Fruit fly (Drosophila melanogaster) whole organism, prepupa: ENCODE results near the gene spz.
A peak's percentile ranks its signal among the peaks of the same experiment; 100 is the strongest.

Source experiments
- CG10631 ChIP-seq: fragments of 200-800 bp; sonication (Bioruptor generic); optimal IDR thresholded peaks from 2 replicates; lab custom pipeline; 2016; ENCODE audit warnings: missing biosample characterization, missing genetic modification characterization
- CG10669 ChIP-seq: fragments of 200-800 bp; sonication (Bioruptor generic); optimal IDR thresholded peaks from 3 replicates; lab custom pipeline; 2018; ENCODE audit warnings: missing biosample characterization, mild to moderate bottlenecking, missing genetic modification characterization, moderate library complexity
- CG11762 ChIP-seq: fragments of 200-800 bp; sonication (Bioruptor generic); optimal IDR thresholded peaks from 3 replicates; lab custom pipeline; 2016; ENCODE audit warnings: missing biosample characterization, missing genetic modification characterization; ENCODE audit not compliant: insufficient read depth
- CG11902 ChIP-seq: fragments of 200-800 bp; sonication (Bioruptor generic); optimal IDR thresholded peaks from 3 replicates; lab custom pipeline; 2016; ENCODE audit warnings: missing biosample characterization, missing genetic modification characterization
- CG15336 ChIP-seq: fragments of 200-800 bp; sonication (Bioruptor generic); IDR thresholded peaks from 2 replicates; pipeline ENCODE4 v1.3.6; 2022; ENCODE audit warnings: missing biosample characterization, missing genetic modification characterization
- CG16779 ChIP-seq: fragments of 200-800 bp; sonication (Bioruptor generic); optimal IDR thresholded peaks from 3 replicates; lab custom pipeline; 2017; ENCODE audit warnings: missing biosample characterization, mild to moderate bottlenecking, missing genetic modification characterization
- CG3032 ChIP-seq: fragments of 200-800 bp; optimal IDR thresholded peaks from 2 replicates; lab custom pipeline; 2019; ENCODE audit warnings: missing biosample characterization, mild to moderate bottlenecking, missing genetic modification characterization, moderate library complexity
- CG31627 ChIP-seq: fragments of 200-800 bp; sonication (Bioruptor generic); optimal IDR thresholded peaks from 3 replicates; lab custom pipeline; 2016; ENCODE audit warnings: missing biosample characterization, missing genetic modification characterization
- CG34406 ChIP-seq: fragments of 200-800 bp; sonication (Bioruptor generic); optimal IDR thresholded peaks from 3 replicates; lab custom pipeline; 2016; ENCODE audit warnings: missing biosample characterization, missing genetic modification characterization
- CG3919 ChIP-seq: fragments of 200-800 bp; sonication (Bioruptor generic); optimal IDR thresholded peaks from 3 replicates; lab custom pipeline; 2016; ENCODE audit warnings: missing biosample characterization, missing genetic modification characterization
- CG6792 ChIP-seq: fragments of 200-800 bp; sonication (Bioruptor generic); optimal IDR thresholded peaks from 3 replicates; lab custom pipeline; 2016; ENCODE audit warnings: missing biosample characterization, missing genetic modification characterization
- CG6854 ChIP-seq: fragments of 200-800 bp; sonication (Bioruptor generic); optimal IDR thresholded peaks from 2 replicates; lab custom pipeline; 2017; ENCODE audit warnings: missing biosample characterization, mild to moderate bottlenecking, missing genetic modification characterization
- CG7368 ChIP-seq: fragments of 200-800 bp; sonication (Bioruptor generic); optimal IDR thresholded peaks from 3 replicates; lab custom pipeline; 2016; ENCODE audit warnings: missing biosample characterization, missing genetic modification characterization
- CG8319 ChIP-seq: fragments of 200-800 bp; sonication (Bioruptor generic); optimal IDR thresholded peaks from 3 replicates; lab custom pipeline; 2016; ENCODE audit warnings: missing biosample characterization, missing genetic modification characterization
- CG8632 ChIP-seq: fragments of 200-800 bp; sonication (Bioruptor generic); optimal IDR thresholded peaks from 3 replicates; lab custom pipeline; 2016; ENCODE audit warnings: missing biosample characterization, missing genetic modification characterization
- CG9139 ChIP-seq: fragments of 200-800 bp; sonication (Bioruptor generic); optimal IDR thresholded peaks from 3 replicates; lab custom pipeline; 2017; ENCODE audit warnings: missing biosample characterization, mild to moderate bottlenecking, missing genetic modification characterization
- Eip75B ChIP-seq: fragments of 200-800 bp; sonication (Bioruptor generic); optimal IDR thresholded peaks from 3 replicates; lab custom pipeline; 2016; ENCODE audit warnings: missing biosample characterization, missing genetic modification characterization
- Eip78C ChIP-seq: fragments of 200-800 bp; sonication (Bioruptor generic); peaks from one replicate; lab custom pipeline; 2016; ENCODE audit warnings: missing biosample characterization, missing genetic modification characterization
- Eip93F ChIP-seq: fragments of 200-800 bp; sonication (Bioruptor generic); optimal IDR thresholded peaks from 2 replicates; lab custom pipeline; 2016; ENCODE audit warnings: missing biosample characterization, mild to moderate bottlenecking, missing genetic modification characterization
- Ets21C ChIP-seq: fragments of 200-800 bp; sonication (Bioruptor generic); optimal IDR thresholded peaks from 3 replicates; lab custom pipeline; 2016; ENCODE audit warnings: missing biosample characterization, missing genetic modification characterization
- Gug ChIP-seq: fragments of 200-800 bp; sonication (Bioruptor generic); IDR thresholded peaks from 2 replicates; pipeline ENCODE4 v1.3.6; 2022; ENCODE audit warnings: missing biosample characterization, missing genetic modification characterization
- Hr39 ChIP-seq: fragments of 200-800 bp; sonication (Bioruptor generic); optimal IDR thresholded peaks from 2 replicates; lab custom pipeline; 2016; ENCODE audit warnings: missing biosample characterization, missing genetic modification characterization
- Lpt ChIP-seq: fragments of 200-800 bp; sonication (Bioruptor generic); optimal IDR thresholded peaks from 3 replicates; lab custom pipeline; 2016; ENCODE audit warnings: missing biosample characterization, missing genetic modification characterization
- Sox14 ChIP-seq: fragments of 200-800 bp; sonication (Bioruptor generic); optimal IDR thresholded peaks from 3 replicates; lab custom pipeline; 2016; ENCODE audit warnings: missing biosample characterization, missing genetic modification characterization
- Sox15 ChIP-seq: fragments of 200-800 bp; sonication (Bioruptor generic); optimal IDR thresholded peaks from 3 replicates; lab custom pipeline; 2016; ENCODE audit warnings: missing biosample characterization, missing genetic modification characterization
- achi ChIP-seq: fragments of 200-800 bp; sonication (Bioruptor generic); optimal IDR thresholded peaks from 3 replicates; lab custom pipeline; 2016; ENCODE audit warnings: missing biosample characterization, missing genetic modification characterization
- dac ChIP-seq: fragments of 200-800 bp; sonication (Bioruptor generic); optimal IDR thresholded peaks from 2 replicates; lab custom pipeline; 2017; ENCODE audit warnings: missing biosample characterization, mild to moderate bottlenecking, missing genetic modification characterization
- dsx ChIP-seq: fragments of 200-800 bp; optimal IDR thresholded peaks from 3 replicates; lab custom pipeline; 2019; ENCODE audit warnings: missing biosample characterization, mild to moderate bottlenecking, missing genetic modification characterization, moderate library complexity; ENCODE audit not compliant: poor library complexity, severe bottlenecking
- eg ChIP-seq: fragments of 200-800 bp; sonication (Bioruptor generic); IDR thresholded peaks from 3 replicates; pipeline ENCODE4 v1.3.6; 2022; ENCODE audit warnings: missing biosample characterization, missing genetic modification characterization
- esn ChIP-seq: fragments of 200-800 bp; sonication (Bioruptor generic); optimal IDR thresholded peaks from 2 replicates; lab custom pipeline; 2016; ENCODE audit warnings: missing biosample characterization, mild to moderate bottlenecking, missing genetic modification characterization, moderate library complexity
- fd59A ChIP-seq: fragments of 200-800 bp; sonication (Bioruptor generic); optimal IDR thresholded peaks from 2 replicates; lab custom pipeline; 2017; ENCODE audit warnings: missing biosample characterization, mild to moderate bottlenecking, missing genetic modification characterization, missing genetic modification reagents
- lz ChIP-seq: fragments of 200-800 bp; sonication (Bioruptor generic); optimal IDR thresholded peaks from 3 replicates; lab custom pipeline; 2016; ENCODE audit warnings: missing biosample characterization, missing genetic modification characterization
- spab ChIP-seq: fragments of 200-800 bp; sonication (Bioruptor generic); optimal IDR thresholded peaks from 2 replicates; lab custom pipeline; 2017; ENCODE audit warnings: missing biosample characterization, mild to moderate bottlenecking, missing genetic modification characterization, missing genetic modification reagents
- ss ChIP-seq, 2 experiments: fragments of 200-800 bp; sonication (Bioruptor generic); optimal IDR thresholded peaks; 2 replicates in 1 of 2; 3 replicates in 1 of 2; lab custom pipeline; 2017 to 2018; ENCODE audit warnings: mild to moderate bottlenecking in 2 of 2, missing biosample characterization in 2 of 2, missing genetic modification characterization in 2 of 2, moderate library complexity in 1 of 2
- vri ChIP-seq: fragments of 200-800 bp; sonication (Bioruptor generic); optimal IDR thresholded peaks from 3 replicates; lab custom pipeline; 2016; ENCODE audit warnings: missing biosample characterization, mild to moderate bottlenecking, missing genetic modification characterization

The spz gene

DNA sequence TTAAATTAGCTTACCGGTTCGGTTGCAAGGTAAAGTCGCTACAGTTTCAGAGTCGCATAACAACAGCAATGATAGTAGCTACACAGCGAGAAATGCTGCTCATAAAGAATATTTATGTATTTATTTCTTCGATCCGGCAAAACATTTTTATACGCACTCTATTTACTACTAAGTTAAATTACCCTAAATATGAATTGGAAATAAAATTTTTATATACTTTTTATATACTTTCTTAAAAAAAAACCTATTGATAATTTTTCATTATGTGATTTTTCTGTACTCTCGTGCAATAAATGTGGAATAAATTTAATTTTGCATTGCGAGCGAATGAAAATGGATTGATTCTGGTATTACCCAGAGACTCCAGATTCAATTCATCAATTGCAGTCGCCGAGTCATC lies 31.1 kb upstream of the spz start, which contains the start of gene Jhbp11:
TSS of gene Jhbp11 (plus strand) at position 301 of the 400 bp plus-strand sequence.
- TF ChIP-seq Eip78C (peak; percentile 49), CG8319 (GFP tag; lab: Kevin White, UChicago) (no peak), eg (0 out of 3 replicates have a peak, but pooled peaks have one; percentile 15), lz (GFP tag; lab: Kevin White, UChicago) (no peak)

DNA sequence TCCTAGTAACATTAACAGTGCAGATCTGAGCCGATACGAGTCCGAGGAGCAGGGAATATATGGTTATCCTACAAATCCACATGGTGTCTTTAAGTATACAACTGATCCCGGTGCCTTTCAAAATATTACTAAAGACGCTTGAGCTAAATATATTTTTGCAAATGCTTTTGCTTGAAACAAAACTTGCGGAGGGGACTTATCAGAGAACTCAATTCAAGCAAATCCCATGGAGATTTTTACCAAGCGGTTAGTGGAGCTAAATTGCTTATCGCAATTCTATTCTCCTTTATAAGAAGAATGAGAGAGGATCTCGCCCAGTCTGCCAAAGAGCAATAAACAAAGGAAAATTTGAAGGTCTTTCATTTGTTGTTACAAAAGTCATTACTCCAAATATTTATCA lies 29.7 kb upstream of the spz start, which contains the start of gene eater:
TSS of gene eater (minus strand) at position 101 of the 400 bp plus-strand sequence.
- no peak for TF ChIP-seq Gug (GFP tag; lab: Robert Waterston, UW)
- TF ChIP-seq esn (GFP tag; lab: Kevin White, UChicago): no peak
- no peak for TF ChIP-seq Eip93F (GFP tag; lab: Kevin White, UChicago)
- TF ChIP-seq CG31627 (GFP tag; lab: Kevin White, UChicago): no peak
- no peak for TF ChIP-seq Ets21C (GFP tag; lab: Kevin White, UChicago)

DNA sequence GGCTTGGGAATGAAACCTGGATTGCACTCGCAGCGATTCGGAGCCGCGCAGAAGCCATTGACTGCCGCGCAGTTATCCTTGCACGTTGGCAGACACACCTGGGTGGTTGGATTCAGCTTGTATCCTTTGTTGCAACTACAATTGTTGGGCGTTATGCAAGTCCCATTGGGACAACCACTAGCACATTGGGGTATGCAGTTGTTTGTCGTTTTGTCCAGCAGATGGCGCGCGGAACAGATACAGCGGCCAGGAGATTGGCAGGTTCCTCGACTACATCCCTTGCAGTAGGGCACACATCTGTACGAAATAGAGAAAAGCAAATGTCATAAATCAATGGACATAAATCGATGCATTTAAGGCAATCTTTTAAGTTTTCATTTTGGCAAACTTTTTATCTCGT lies 28.8 kb upstream of the spz start:
- TF ChIP-seq CG11762 (GFP tag; lab: Kevin White, UChicago): no peak
- no peak for TF ChIP-seq CG3919 (GFP tag; lab: Kevin White, UChicago)
- no peak for TF ChIP-seq ss (GFP tag; optimal IDR thresholded peaks at IDR 0.05; lab: Kevin White, UChicago)
- no peak for TF ChIP-seq Eip93F (GFP tag; lab: Kevin White, UChicago)
- no peak for TF ChIP-seq CG10669 (GFP tag; lab: Kevin White, UChicago)
- no peak for TF ChIP-seq Hr39 (GFP tag; lab: Kevin White, UChicago)
- TF ChIP-seq Sox14: no peak
- no peak for TF ChIP-seq CG6854 (GFP tag; lab: Kevin White, UChicago)
- no peak for TF ChIP-seq Sox15 (GFP tag; lab: Kevin White, UChicago)
- TF ChIP-seq fd59A (GFP tag; lab: Kevin White, UChicago): no peak
- no peak for TF ChIP-seq CG10631
- TF ChIP-seq dac: no peak
- TF ChIP-seq spab: no peak
- no peak for TF ChIP-seq CG7368 (GFP tag; lab: Kevin White, UChicago)
- no peak for TF ChIP-seq CG34406
- no peak for TF ChIP-seq CG8319 (GFP tag; lab: Kevin White, UChicago)
- TF ChIP-seq CG3032 (tag; lab: Kevin White, UChicago): no peak

DNA sequence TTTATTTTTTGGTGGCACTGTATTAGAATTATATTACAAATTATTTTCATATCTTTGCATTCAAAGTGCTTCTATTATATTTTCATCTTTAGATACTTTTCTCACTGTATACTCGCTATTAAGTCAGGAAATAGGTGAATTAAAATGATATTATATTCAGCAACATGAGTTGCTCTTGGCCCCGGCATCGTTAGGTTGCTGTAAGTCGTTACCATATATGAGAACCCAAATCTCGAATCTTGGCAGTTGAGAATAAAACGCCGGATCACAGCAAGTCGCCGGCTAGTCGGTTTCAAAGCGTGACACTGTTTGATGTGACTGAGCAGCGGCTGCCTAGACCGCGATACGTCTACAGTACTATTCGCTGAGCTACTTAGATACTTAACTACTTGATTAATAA lies 24.4 kb upstream of the spz start, which contains the start of gene CG14259:
TSS of gene CG14259 (plus strand) at position 301 of the 400 bp plus-strand sequence.
- TF ChIP-seq CG16779: no peak
- TF ChIP-seq achi: no peak
- no peak for TF ChIP-seq spab
- no peak for TF ChIP-seq Ets21C (GFP tag; lab: Kevin White, UChicago)
- no peak for TF ChIP-seq Sox15 (GFP tag; lab: Kevin White, UChicago)
- no peak for TF ChIP-seq CG6792 (GFP tag; lab: Kevin White, UChicago)
- TF ChIP-seq lz (GFP tag; lab: Kevin White, UChicago): no peak

DNA sequence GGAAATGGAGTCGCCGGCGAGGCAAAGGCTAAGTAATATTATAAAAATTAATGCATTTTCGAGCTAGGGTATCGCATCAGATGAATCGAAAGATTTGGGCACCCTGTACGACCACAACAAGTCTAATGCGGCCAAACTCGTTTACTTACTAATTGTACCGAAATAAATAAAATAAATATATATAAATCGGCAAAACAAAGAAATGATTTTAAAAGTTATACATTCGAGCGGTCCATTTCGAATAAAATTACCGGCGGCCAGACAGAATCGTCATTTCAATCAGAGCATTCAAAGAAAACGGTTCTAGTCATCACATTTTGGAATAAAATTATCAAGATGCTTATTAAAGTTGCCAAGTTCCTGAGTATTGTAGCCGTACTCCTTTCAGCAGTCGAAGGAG lies 23.0 kb upstream of the spz start, which contains the start of gene CG14258:
TSS of gene CG14258 (plus strand) at position 301 of the 400 bp plus-strand sequence.
- no peak for TF ChIP-seq dsx (GFP tag; lab: Kevin White, UChicago)
- TF ChIP-seq CG15336: no peak
- no peak for TF ChIP-seq Eip75B (GFP tag; lab: Kevin White, UChicago)
- TF ChIP-seq CG8632 (GFP tag; lab: Kevin White, UChicago): no peak
- TF ChIP-seq CG11902 (GFP tag; lab: Kevin White, UChicago): no peak
- TF ChIP-seq esn (GFP tag; lab: Kevin White, UChicago): no peak
- TF ChIP-seq ss (GFP tag; optimal IDR thresholded peaks at IDR 0.05; lab: Kevin White, UChicago): no peak
- no peak for TF ChIP-seq lz (GFP tag; lab: Kevin White, UChicago)
- TF ChIP-seq vri (GFP tag; lab: Kevin White, UChicago): no peak
- no peak for TF ChIP-seq Lpt (GFP tag; lab: Kevin White, UChicago)
- no peak for TF ChIP-seq CG9139
